Worm (Caenorhabditis elegans): ENCODE results near the gene egas-1.

Gene egas-1

ce11 chrV:18639601-18640354 lies at the start of gene egas-1:
TSS of gene egas-1 (plus strand) at chrV:18640304.
- no peak for TF ChIP-seq nhr-28 (tag; optimal IDR thresholded peaks at IDR 0.05)
- peak; percentile 78 for TF ChIP-seq nhr-19 (GFP tag; conservative IDR thresholded peaks at IDR 0.05)
- peak in 1 of 2 experiments; percentile 2 for TF ChIP-seq lsy-2 (tag; optimal IDR thresholded peaks at IDR 0.05)
- no peak for TF ChIP-seq snpc-4 (tag; optimal IDR thresholded peaks at IDR 0.05)
- TF ChIP-seq nhr-20 (tag; optimal IDR thresholded peaks at IDR 0.05): peak; percentile 19
- TF ChIP-seq elt-3 (tag; optimal IDR thresholded peaks at IDR 0.05): peak in 1 of 6 experiments; percentile 61
- peak; percentile 82 for TF ChIP-seq aly-2 (tag; optimal IDR thresholded peaks at IDR 0.05)
- peak; percentile 58 for TF ChIP-seq nhr-90 (tag; optimal IDR thresholded peaks at IDR 0.05; ENCODE audit: poor library complexity)
- peak; percentile 4 for TF ChIP-seq fos-1 (tag; optimal IDR thresholded peaks at IDR 0.05)
- no peak for TF ChIP-seq nhr-237 (tag; optimal IDR thresholded peaks at IDR 0.05)
- no peak for TF ChIP-seq egl-27 (tag; optimal IDR thresholded peaks at IDR 0.05)
- TF ChIP-seq ztf-11 (tag; optimal IDR thresholded peaks at IDR 0.05): no peak
- TF ChIP-seq mab-9 (GFP tag; IDR thresholded peaks at IDR 0.05): no peak
- TF ChIP-seq nhr-85 (tag): peak; percentile 84
- peak; percentile 12 for TF ChIP-seq tbx-2 (tag; optimal IDR thresholded peaks at IDR 0.05)
- peak; percentile 1 to 18 for TF ChIP-seq efl-1 (optimal IDR thresholded peaks at IDR 0.05)
- TF ChIP-seq efl-1 (GFP tag; optimal IDR thresholded peaks at IDR 0.05 in 1 of 2): peak in 1 of 2 experiments; percentile 86
- TF ChIP-seq ama-1 (optimal IDR thresholded peaks at IDR 0.05): peak; percentile 78
- TF ChIP-seq blmp-1 (tag; optimal IDR thresholded peaks at IDR 0.05): peak; percentile 2

ce11 chrV:18592448-18592847 lies 47.7 kb upstream of the egas-1 start, which contains the start of gene grdn-1:
TSS of gene grdn-1 (plus strand) at chrV:18592748.
- TF ChIP-seq nhr-28 (tag; optimal IDR thresholded peaks at IDR 0.05): no peak
- no peak for TF ChIP-seq nhr-11 (tag; optimal IDR thresholded peaks at IDR 0.05)
- no peak for TF ChIP-seq ceh-88 (GFP tag; IDR thresholded peaks at IDR 0.05)
- TF ChIP-seq lin-13 (GFP tag; optimal IDR thresholded peaks at IDR 0.05): no peak
- no peak for TF ChIP-seq nhr-20 (tag; optimal IDR thresholded peaks at IDR 0.05)
- TF ChIP-seq ceh-8 (GFP tag; optimal IDR thresholded peaks at IDR 0.05): no peak
- no peak for TF ChIP-seq elt-2 (tag; optimal IDR thresholded peaks at IDR 0.05)
- TF ChIP-seq tbx-2 (tag; optimal IDR thresholded peaks at IDR 0.05): no peak
- no peak for TF ChIP-seq ets-5 (GFP tag; IDR thresholded peaks at IDR 0.05)
- no peak for TF ChIP-seq nhr-71 (tag; optimal IDR thresholded peaks at IDR 0.05)
- TF ChIP-seq vab-15 (tag; optimal IDR thresholded peaks at IDR 0.05): no peak
- no peak for TF ChIP-seq isw-1 (GFP tag; IDR thresholded peaks at IDR 0.05)
- no peak for TF ChIP-seq lin-35 (GFP tag; optimal IDR thresholded peaks at IDR 0.05)
- TF ChIP-seq mdl-1 (tag; optimal IDR thresholded peaks at IDR 0.05): no peak
- no peak for TF ChIP-seq C16A3.4 (tag; optimal IDR thresholded peaks at IDR 0.05)
- TF ChIP-seq F16B12.6 (tag; optimal IDR thresholded peaks at IDR 0.05): no peak
- no peak for TF ChIP-seq efl-3 (GFP tag; optimal IDR thresholded peaks at IDR 0.05)
- TF ChIP-seq dpl-1 (GFP tag; optimal IDR thresholded peaks at IDR 0.05): no peak
- no peak for TF ChIP-seq unc-30 (tag; optimal IDR thresholded peaks at IDR 0.05)
- no peak for TF ChIP-seq C34B4.2 (tag; optimal IDR thresholded peaks at IDR 0.05)

ce11 chrV:18596240-18596639 lies 43.9 kb upstream of the egas-1 start:
- TF ChIP-seq lin-39 (tag; optimal IDR thresholded peaks at IDR 0.05): no peak

ce11 chrV:18597779-18598178 lies 42.3 kb upstream of the egas-1 start:
- no peak for TF ChIP-seq ceh-8 (GFP tag; optimal IDR thresholded peaks at IDR 0.05)
- TF ChIP-seq ceh-82 (tag; optimal IDR thresholded peaks at IDR 0.05): no peak
- TF ChIP-seq pqm-1 (tag; optimal IDR thresholded peaks at IDR 0.05): no peak
- TF ChIP-seq sptf-1 (tag; optimal IDR thresholded peaks at IDR 0.05): no peak
- TF ChIP-seq ama-1 (optimal IDR thresholded peaks at IDR 0.05): no peak
- TF ChIP-seq rnt-1 (tag; optimal IDR thresholded peaks at IDR 0.05): no peak
- TF ChIP-seq C34B4.2 (tag; optimal IDR thresholded peaks at IDR 0.05): no peak
- TF ChIP-seq nhr-12 (tag; optimal IDR thresholded peaks at IDR 0.05): no peak
- TF ChIP-seq tlp-1 (tag; optimal IDR thresholded peaks at IDR 0.05): no peak
- no peak for TF ChIP-seq lin-39 (tag; optimal IDR thresholded peaks at IDR 0.05)
- TF ChIP-seq mef-2 (tag; optimal IDR thresholded peaks at IDR 0.05): no peak
- no peak for TF ChIP-seq unc-86 (tag; optimal IDR thresholded peaks at IDR 0.05)
- TF ChIP-seq xbp-1 (tag; optimal IDR thresholded peaks at IDR 0.05): no peak
- no peak for TF ChIP-seq efl-3 (GFP tag; optimal IDR thresholded peaks at IDR 0.05)
- TF ChIP-seq egl-27 (tag; optimal IDR thresholded peaks at IDR 0.05): no peak
- no peak for TF ChIP-seq alr-1 (tag; optimal IDR thresholded peaks at IDR 0.05; ENCODE audit: borderline replicate concordance)
- TF ChIP-seq ces-1 (GFP tag; optimal IDR thresholded peaks at IDR 0.05): no peak
- TF ChIP-seq blmp-1 (tag; optimal IDR thresholded peaks at IDR 0.05): no peak
